Worm (Caenorhabditis elegans) whole organism, mixed stage, embryonic: ENCODE data around the gene col-78.

ENCODE experiments used
- M03D4.4 ChIP-seq: sonication (generic microtip); optimal IDR thresholded peaks from 2 replicates; lab custom pipeline; 2017; ENCODE audit warnings: mild to moderate bottlenecking, missing genetic modification characterization, missing compliant biosample characterization
- bed-3 ChIP-seq: fragments of 200-800 bp; sonication (Bioruptor generic); optimal IDR thresholded peaks from 3 replicates; lab custom pipeline; 2018; ENCODE audit warnings: mild to moderate bottlenecking, missing genetic modification characterization, moderate library complexity, missing compliant biosample characterization
- blmp-1 ChIP-seq: fragments of 150-350 bp; optimal IDR thresholded peaks from 2 replicates; lab custom pipeline; 2014; ENCODE audit warnings: missing biosample characterization, missing genetic modification characterization
- ceh-43 ChIP-seq: fragments of 200-800 bp; sonication (Bioruptor generic); optimal IDR thresholded peaks from 2 replicates; lab custom pipeline; 2018; ENCODE audit warnings: mild to moderate bottlenecking, missing genetic modification characterization, moderate library complexity, missing compliant biosample characterization
- ceh-83 ChIP-seq: fragments of 200-800 bp; sonication (Bioruptor generic); optimal IDR thresholded peaks from 2 replicates; lab custom pipeline; 2018; ENCODE audit warnings: mild to moderate bottlenecking, missing genetic modification characterization, missing compliant biosample characterization
- ces-1 ChIP-seq: fragments of 150-350 bp; optimal IDR thresholded peaks from 2 replicates; lab custom pipeline; 2014; ENCODE audit warnings: missing biosample characterization, missing genetic modification reagents, missing genetic modification characterization
- cnd-1 ChIP-seq: fragments of 200-800 bp; sonication (Bioruptor generic); optimal IDR thresholded peaks from 2 replicates; lab custom pipeline; 2018; ENCODE audit warnings: mild to moderate bottlenecking, missing genetic modification characterization, missing compliant biosample characterization
- drap-1 ChIP-seq: fragments of 200-800 bp; sonication (Bioruptor generic); optimal IDR thresholded peaks from 3 replicates; lab custom pipeline; 2018; ENCODE audit warnings: mild to moderate bottlenecking, missing genetic modification characterization, missing compliant biosample characterization
- elt-1 ChIP-seq: sonication (generic microtip); optimal IDR thresholded peaks from 2 replicates; lab custom pipeline; 2017; ENCODE audit warnings: missing genetic modification characterization, mild to moderate bottlenecking, missing compliant biosample characterization, antibody characterized with exemption, moderate library complexity, borderline replicate concordance; ENCODE audit not compliant: insufficient read depth
- elt-3 ChIP-seq: fragments of 150-350 bp; optimal IDR thresholded peaks from 2 replicates; lab custom pipeline; 2014; ENCODE audit warnings: missing biosample characterization, missing genetic modification characterization
- flh-1 ChIP-seq: fragments of 200-800 bp; sonication (Bioruptor generic); optimal IDR thresholded peaks from 2 replicates; lab custom pipeline; 2018; ENCODE audit warnings: mild to moderate bottlenecking, missing genetic modification characterization, moderate library complexity, missing compliant biosample characterization
- ham-2 ChIP-seq: fragments of 200-800 bp; sonication (Bioruptor generic); optimal IDR thresholded peaks from 2 replicates; lab custom pipeline; 2018; ENCODE audit warnings: mild to moderate bottlenecking, missing genetic modification characterization, missing compliant biosample characterization
- hlh-1 ChIP-seq: fragments of 150-350 bp; optimal IDR thresholded peaks from 2 replicates; lab custom pipeline; 2014; ENCODE audit warnings: missing biosample characterization, missing genetic modification reagents, missing genetic modification characterization
- lin-13 ChIP-seq: fragments of 150-350 bp; optimal IDR thresholded peaks from 2 replicates; lab custom pipeline; 2014; ENCODE audit warnings: missing biosample characterization, missing genetic modification characterization
- lin-32 ChIP-seq: fragments of 200-800 bp; sonication (Bioruptor generic); optimal IDR thresholded peaks from 2 replicates; lab custom pipeline; 2018; ENCODE audit warnings: mild to moderate bottlenecking, missing genetic modification characterization, missing compliant biosample characterization
- mab-5 ChIP-seq: fragments of 150-350 bp; optimal IDR thresholded peaks from 2 replicates; lab custom pipeline; 2014; ENCODE audit warnings: missing biosample characterization, missing genetic modification characterization
- mep-1 ChIP-seq: fragments of 150-350 bp; optimal IDR thresholded peaks from 2 replicates; lab custom pipeline; 2017; ENCODE audit warnings: missing biosample characterization, missing genetic modification reagents, missing genetic modification characterization, inconsistent platforms
- mls-2 ChIP-seq: sonication (generic microtip); optimal IDR thresholded peaks from 2 replicates; lab custom pipeline; 2016; ENCODE audit warnings: mild to moderate bottlenecking, missing genetic modification characterization, moderate library complexity, missing compliant biosample characterization
- nhr-12 ChIP-seq: fragments of 150-350 bp; optimal IDR thresholded peaks from 2 replicates; lab custom pipeline; 2014; ENCODE audit warnings: missing biosample characterization, missing genetic modification characterization
- nhr-237 ChIP-seq: fragments of 150-350 bp; optimal IDR thresholded peaks from 2 replicates; lab custom pipeline; 2014; ENCODE audit warnings: missing biosample characterization, missing genetic modification characterization
- nhr-28 ChIP-seq: fragments of 150-350 bp; optimal IDR thresholded peaks from 2 replicates; lab custom pipeline; 2014; ENCODE audit warnings: missing biosample characterization, missing genetic modification characterization
- nhr-76 ChIP-seq: sonication (generic microtip); optimal IDR thresholded peaks from 2 replicates; lab custom pipeline; 2017; ENCODE audit warnings: missing biosample characterization, missing genetic modification characterization
- pha-4 ChIP-seq: fragments of 150-350 bp; optimal IDR thresholded peaks from 2 replicates; lab custom pipeline; 2018; ENCODE audit warnings: missing biosample characterization, missing genetic modification reagents, missing genetic modification characterization
- sem-2 ChIP-seq: fragments of 200-800 bp; sonication (Bioruptor generic); optimal IDR thresholded peaks from 2 replicates; lab custom pipeline; 2018; ENCODE audit warnings: mild to moderate bottlenecking, missing genetic modification characterization, missing compliant biosample characterization
- snpc-4 ChIP-seq: fragments of 150-350 bp; optimal IDR thresholded peaks from 2 replicates; lab custom pipeline; 2014; ENCODE audit warnings: missing biosample characterization, missing genetic modification characterization
- sptf-1 ChIP-seq: sonication (generic microtip); optimal IDR thresholded peaks from 2 replicates; lab custom pipeline; 2017; ENCODE audit warnings: mild to moderate bottlenecking, missing genetic modification characterization, moderate library complexity, missing compliant biosample characterization
- unc-120 ChIP-seq: sonication (generic microtip); optimal IDR thresholded peaks from 2 replicates; lab custom pipeline; 2017; ENCODE audit warnings: missing genetic modification characterization, missing compliant biosample characterization; ENCODE audit not compliant: poor library complexity, severe bottlenecking
- unc-62 ChIP-seq: fragments of 150-350 bp; optimal IDR thresholded peaks from 2 replicates; lab custom pipeline; 2014; ENCODE audit warnings: missing biosample characterization, missing genetic modification reagents, missing genetic modification characterization
- ztf-11 ChIP-seq: fragments of 150-350 bp; optimal IDR thresholded peaks from 2 replicates; lab custom pipeline; 2014; ENCODE audit warnings: missing biosample characterization, missing genetic modification characterization

The col-78 gene

DNA sequence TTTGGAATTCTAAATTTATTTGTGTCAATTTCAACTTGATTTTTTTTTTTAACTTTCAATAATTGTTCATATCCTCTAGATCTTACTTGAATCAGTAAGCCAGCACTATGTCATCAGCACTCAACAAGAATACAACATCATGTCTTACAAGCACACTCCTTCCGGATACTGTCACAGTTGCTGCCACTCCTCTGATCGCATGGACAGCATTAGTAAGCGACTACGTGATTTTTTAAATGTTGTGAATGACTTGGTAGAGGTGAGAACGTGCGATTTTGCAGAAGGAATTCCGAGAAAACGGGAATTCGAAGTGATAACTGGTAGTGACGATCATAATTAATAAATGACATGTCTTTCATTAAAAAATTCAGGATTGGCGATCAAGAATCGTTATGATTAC is 5.7 kb downstream of the col-78 start, which contains the start of gene oac-54:
Gene oac-54 (plus strand): TSS at position 83 of the 400 bp plus-strand sequence.
- no peak for TF ChIP-seq M03D4.4 (tag; lab: Kevin White, UChicago)
- no peak for TF ChIP-seq nhr-28 (tag; lab: Kevin White, UChicago)
- no peak for TF ChIP-seq drap-1 (GFP tag; lab: Kevin White, UChicago)
- no peak for TF ChIP-seq cnd-1 (tag; lab: Kevin White, UChicago)
- TF ChIP-seq snpc-4 (tag; lab: Kevin White, UChicago), result no peak
- TF ChIP-seq sptf-1 (tag; lab: Kevin White, UChicago), result no peak
- TF ChIP-seq elt-3 (tag; lab: Kevin White, UChicago), result no peak
- TF ChIP-seq mls-2 (tag; lab: Kevin White, UChicago), result no peak
- no peak for TF ChIP-seq flh-1 (GFP tag; lab: Kevin White, UChicago)
- TF ChIP-seq hlh-1, result no peak

DNA sequence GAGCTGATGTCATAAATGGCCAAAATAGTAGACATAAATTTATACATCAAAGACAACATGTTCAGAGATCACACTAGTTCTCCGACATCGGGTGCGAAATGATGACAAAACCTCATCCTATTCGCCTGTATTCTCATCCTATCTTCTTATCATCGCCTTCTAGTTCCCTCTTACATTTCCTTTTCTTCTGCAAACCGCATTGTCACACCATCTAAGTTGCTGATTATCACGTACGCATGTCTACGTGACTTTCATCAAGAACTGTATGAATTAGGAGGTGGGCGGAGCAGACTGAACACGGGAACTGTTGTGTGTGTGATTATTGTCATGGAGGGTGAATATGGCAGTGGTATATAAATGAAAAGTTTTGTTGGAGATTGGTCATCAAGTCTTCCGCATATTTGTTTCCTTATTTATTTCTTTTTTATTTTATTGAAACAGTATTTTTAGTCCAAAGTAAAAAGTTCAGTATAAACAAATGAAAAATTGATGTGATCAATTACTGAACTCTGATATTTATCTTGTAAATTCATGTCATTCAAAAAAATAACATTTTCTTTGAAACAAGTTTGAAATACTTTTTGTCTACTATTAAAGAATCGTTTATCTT is 8.0 kb downstream of the col-78 start:
- TF ChIP-seq bed-3 (no peak), blmp-1 (tag; lab: Kevin White, UChicago) (no peak), elt-3 (tag; lab: Kevin White, UChicago) (peak; percentile 71)

DNA sequence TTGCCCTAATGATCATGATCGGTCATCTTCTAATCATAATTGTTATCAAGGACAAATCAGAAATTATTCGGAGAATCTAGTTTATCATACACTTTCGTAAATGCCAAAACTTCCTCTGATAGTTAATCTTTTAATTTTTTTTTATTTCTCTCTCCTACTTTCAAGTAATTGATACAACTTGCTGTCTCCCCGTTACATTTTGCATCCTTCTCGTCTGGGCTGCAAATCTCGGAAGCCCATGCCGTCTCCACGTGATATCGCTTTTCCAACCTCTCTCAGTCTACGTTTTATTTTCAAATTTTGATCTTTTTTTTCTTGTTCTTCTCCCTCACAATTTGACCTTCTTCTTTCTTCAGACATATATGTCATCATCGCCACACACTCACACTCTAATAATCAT is 8.7 kb downstream of the col-78 start, which contains the start of gene rhy-1:
Gene rhy-1 (plus strand): TSS at position 357 of the 400 bp plus-strand sequence.
- TF ChIP-seq drap-1 (GFP tag; lab: Kevin White, UChicago) (no peak), pha-4 (tag; lab: Kevin White, UChicago) (no peak), cnd-1 (tag; lab: Kevin White, UChicago) (no peak), sptf-1 (tag; lab: Kevin White, UChicago) (no peak), hlh-1 (no peak), lin-13 (no peak), elt-3 (tag; lab: Kevin White, UChicago) (peak; percentile 42), ztf-11 (tag; lab: Kevin White, UChicago) (no peak)

DNA sequence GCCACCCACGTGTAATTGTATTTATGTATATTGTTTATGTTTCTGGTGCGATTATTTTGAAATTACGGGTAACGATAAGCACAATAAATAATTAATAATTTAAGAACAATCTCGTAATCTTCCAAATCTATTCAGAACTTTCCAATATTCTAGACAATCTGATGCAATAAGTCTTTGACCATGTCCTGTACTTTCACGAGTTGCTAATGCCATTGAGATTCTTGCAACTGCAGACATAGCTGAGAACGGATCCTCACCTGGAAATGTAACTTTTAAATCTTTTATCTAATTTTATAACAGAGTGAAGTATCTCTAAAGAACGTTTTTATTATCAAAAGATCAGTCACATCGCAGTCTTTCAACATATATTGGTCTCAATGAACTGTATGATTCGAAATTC is 11.0 kb downstream of the col-78 start:
- TF ChIP-seq nhr-76 (tag; lab: Kevin White, UChicago) (no peak), nhr-12 (tag; lab: Kevin White, UChicago) (no peak), bed-3 (no peak), M03D4.4 (tag; lab: Kevin White, UChicago) (no peak), mep-1 (tag; lab: Kevin White, UChicago) (no peak), ham-2 (GFP tag; lab: Kevin White, UChicago) (no peak), ceh-43 (GFP tag; lab: Kevin White, UChicago) (no peak), unc-62 (no peak), sptf-1 (tag; lab: Kevin White, UChicago) (no peak), ceh-83 (GFP tag; lab: Kevin White, UChicago) (no peak), unc-120 (tag; lab: Kevin White, UChicago) (no peak), blmp-1 (tag; lab: Kevin White, UChicago) (no peak), drap-1 (GFP tag; lab: Kevin White, UChicago) (no peak), nhr-237 (no peak), sem-2 (GFP tag; lab: Kevin White, UChicago) (no peak), snpc-4 (tag; lab: Kevin White, UChicago) (no peak), mab-5 (tag; lab: Kevin White, UChicago) (no peak), lin-32 (GFP tag; lab: Kevin White, UChicago) (no peak), nhr-28 (tag; lab: Kevin White, UChicago) (no peak)

DNA sequence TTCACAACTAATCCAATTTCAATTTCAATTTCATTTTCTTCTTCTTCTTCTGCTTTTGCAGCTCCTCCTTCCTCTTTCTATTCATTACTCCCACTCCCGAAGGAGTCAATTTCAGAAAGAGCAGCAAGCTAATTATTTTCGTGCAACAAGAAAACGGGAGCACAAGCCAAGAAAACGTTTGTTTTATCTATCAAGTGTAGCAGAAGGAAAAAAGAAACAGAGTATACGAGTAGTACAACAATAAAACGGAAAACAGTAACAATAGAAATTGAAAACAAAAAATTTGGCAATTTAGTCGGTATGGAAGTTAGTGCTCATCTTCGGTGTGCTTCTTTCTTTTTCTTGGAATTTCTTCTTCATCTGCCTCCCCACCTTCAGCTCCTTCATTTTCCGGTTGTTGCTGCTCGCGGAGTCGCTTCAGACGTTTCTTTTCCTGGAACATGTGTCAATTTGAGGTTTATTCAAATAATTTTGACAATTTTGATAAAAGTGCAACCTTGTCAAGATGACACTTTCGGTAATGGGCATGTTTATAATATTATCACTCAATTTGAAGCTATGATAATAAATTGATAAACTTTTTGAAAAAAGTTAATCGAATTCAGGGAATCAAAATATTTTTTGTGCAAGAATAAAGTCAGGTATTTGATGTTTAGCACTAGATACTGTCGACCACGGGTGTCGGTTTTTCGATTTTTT is 13.6 kb downstream of the col-78 start, which contains the start of gene W07A12.8:
Gene W07A12.8 (minus strand): TSS at position 51 of the 699 bp plus-strand sequence.
- TF ChIP-seq lin-13 (no peak), ces-1 (peak; percentile 43)

DNA sequence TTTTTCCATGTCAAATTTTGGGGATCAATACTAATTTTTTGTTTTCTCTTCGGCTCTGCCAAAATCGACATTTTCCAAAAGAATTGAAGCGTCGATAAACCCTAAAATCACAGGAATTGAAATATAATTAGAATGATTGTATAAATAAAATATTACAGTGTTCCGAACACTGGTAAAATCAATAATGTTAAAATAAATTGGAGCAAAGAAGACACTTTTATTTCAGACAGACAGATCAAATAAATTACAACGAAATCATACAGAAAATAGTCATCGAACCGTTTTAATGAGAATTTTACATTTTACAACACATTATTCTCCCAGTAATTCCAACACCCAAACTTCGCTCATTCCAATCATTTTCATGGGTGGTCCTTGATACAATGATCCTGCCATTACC is 15.4 kb downstream of the col-78 start, which contains the start of gene T23G7.3:
Gene T23G7.3 (minus strand): TSS at position 101 of the 400 bp plus-strand sequence.
- no peak for TF ChIP-seq hlh-1
- no peak for TF ChIP-seq elt-1 (tag; lab: Kevin White, UChicago)
- no peak for TF ChIP-seq nhr-12 (tag; lab: Kevin White, UChicago)
- no peak for TF ChIP-seq nhr-28 (tag; lab: Kevin White, UChicago)
- no peak for TF ChIP-seq snpc-4 (tag; lab: Kevin White, UChicago)
- TF ChIP-seq nhr-76 (tag; lab: Kevin White, UChicago), result no peak
- TF ChIP-seq mab-5 (tag; lab: Kevin White, UChicago), result no peak
- TF ChIP-seq elt-3 (tag; lab: Kevin White, UChicago), result no peak
